Worm (Caenorhabditis elegans) whole organism, L4 larva: Measurements from ENCODE around the gene F32D8.1.

Source experiments
- T20F7.1 ChIP-seq: fragments of 200-800 bp; sonication (Bioruptor generic); optimal IDR thresholded peaks from 2 replicates; lab custom pipeline; 2018; ENCODE audit warnings: mild to moderate bottlenecking, missing genetic modification characterization, missing compliant biosample characterization
- ceh-32 ChIP-seq: sonication (generic microtip); optimal IDR thresholded peaks from 2 replicates; lab custom pipeline; 2016; ENCODE audit warnings: mild to moderate bottlenecking, missing genetic modification characterization, missing compliant biosample characterization; ENCODE audit not compliant: poor library complexity
- ces-1 ChIP-seq: fragments of 150-350 bp; sonication (generic microtip); optimal IDR thresholded peaks from 4 replicates; lab custom pipeline; 2014; ENCODE audit warnings: missing biosample characterization, missing genetic modification reagents, missing genetic modification characterization
- lin-15B ChIP-seq: fragments of 150-350 bp; sonication (generic microtip); optimal IDR thresholded peaks from 3 replicates; lab custom pipeline; 2014; ENCODE audit warnings: missing biosample characterization, missing genetic modification characterization
- madf-9 ChIP-seq: fragments of 200-800 bp; sonication (Bioruptor generic); conservative IDR thresholded peaks from 2 replicates; pipeline ENCODE4 v1.3.6; 2022; ENCODE audit warnings: missing genetic modification reagents, missing genetic modification characterization, missing compliant biosample characterization
- mep-1 ChIP-seq: fragments of 150-350 bp; sonication (generic microtip); optimal IDR thresholded peaks from 3 replicates; lab custom pipeline; 2014; ENCODE audit warnings: missing biosample characterization, missing genetic modification characterization
- skn-1 ChIP-seq: fragments of 150-350 bp; optimal IDR thresholded peaks from 2 replicates; lab custom pipeline; 2014; ENCODE audit warnings: missing biosample characterization, missing genetic modification characterization
- snpc-1.2 ChIP-seq: fragments of 200-800 bp; sonication (Bioruptor generic); IDR thresholded peaks from 2 replicates; pipeline ENCODE4 v1.3.6; 2022; ENCODE audit warnings: missing genetic modification reagents, missing genetic modification characterization, missing compliant biosample characterization
- unc-62 ChIP-seq, 3 experiments: fragments of 150-350 bp in 1 of 3; sonication (generic microtip); optimal IDR thresholded peaks in 2 of 3; peaks in 1 of 3; 1 replicate in 1 of 3; 2 replicates in 2 of 3; lab custom pipeline; 2014 to 2017; ENCODE audit warnings: missing biosample characterization in 3 of 3, missing genetic modification characterization in 3 of 3, missing genetic modification reagents in 3 of 3, missing genotype in 1 of 3

DNA sequence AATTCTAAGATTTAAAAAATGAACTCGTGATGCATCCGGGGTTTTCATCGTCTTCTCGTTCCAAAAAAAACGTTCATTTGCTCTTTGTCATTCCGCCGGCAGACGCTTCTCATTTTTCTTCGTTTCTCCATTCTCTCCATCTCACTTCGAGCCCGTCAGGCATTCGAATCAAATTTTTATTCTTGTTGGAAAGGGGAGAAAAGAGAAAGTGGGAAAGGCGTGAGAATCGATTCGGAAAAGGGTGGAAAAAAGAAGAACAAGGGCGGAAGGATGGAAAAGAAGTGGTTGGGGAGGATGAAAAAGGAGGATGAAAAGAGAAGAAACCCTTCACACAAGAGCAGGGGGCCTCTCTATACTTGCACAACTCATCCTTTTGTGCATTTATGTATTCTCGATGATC lies 24.2 kb downstream of the F32D8.1 start:
- TF ChIP-seq lin-15B (no peak), skn-1 (tag; lab: Kevin White, UChicago) (no peak), unc-62 (GFP tag; optimal IDR thresholded peaks at IDR 0.05 in 1 of 2; lab: Kevin White, UChicago) (peak in 1 of 2 experiments; percentile 65), unc-62 (tag; optimal IDR thresholded peaks at IDR 0.05; lab: Kevin White, UChicago) (no peak), madf-9 (GFP tag; lab: Robert Waterston, UW) (no peak), mep-1 (tag; lab: Kevin White, UChicago) (peak; percentile 32), ces-1 (no peak), T20F7.1 (GFP tag; lab: Kevin White, UChicago) (no peak), ceh-32 (tag; lab: Kevin White, UChicago) (no peak), snpc-1.2 (GFP tag; lab: Robert Waterston, UW) (no peak)
